Fruit fly (Drosophila melanogaster): ENCODE results near the gene Fer1.
A peak's percentile ranks its signal among the peaks of the same experiment; 100 is the strongest.

Gene Fer1

dm6 chr3R:7134715-7135505 is 1.1 kb upstream of the Fer1 start:
- TF ChIP-seq noc (tag; optimal IDR thresholded peaks at IDR 0.05), result no peak

dm6 chr3R:7137207-7137606 is 1.2 kb downstream of the Fer1 start:
- TF ChIP-seq noc (tag; optimal IDR thresholded peaks at IDR 0.05), result no peak

- TF ChIP-seq noc (tag; optimal IDR thresholded peaks at IDR 0.05), result no peak
These were observed 2.1 kb downstream of the Fer1 start for dm6 chr3R:7138058-7138457.

dm6 chr3R:7139188-7140038 is 3.4 kb downstream of the Fer1 start:
- TF ChIP-seq noc (tag; optimal IDR thresholded peaks at IDR 0.05), result no peak

dm6 chr3R:7142580-7142979 is 6.6 kb downstream of the Fer1 start:
- no peak for TF ChIP-seq noc (tag; optimal IDR thresholded peaks at IDR 0.05)

- TF ChIP-seq noc (tag; optimal IDR thresholded peaks at IDR 0.05), result no peak
These were observed 8.4 kb downstream of the Fer1 start, which contains the start of the genes CG14610 and CG2656 for dm6 chr3R:7144245-7144904. Gene CG14610, minus strand, starts transcription at chr3R:7144295. Gene CG2656, plus strand, starts transcription at chr3R:7144724.

dm6 chr3R:7150544-7151406 is 14.8 kb downstream of the Fer1 start, which contains the start of the genes gfzf and Sas-4:
Gene gfzf, minus strand, starts transcription at chr3R:7150968.
Gene Sas-4, plus strand, starts transcription at chr3R:7151367.
- TF ChIP-seq noc (tag; optimal IDR thresholded peaks at IDR 0.05), result peak; percentile 39

- no peak for TF ChIP-seq noc (tag; optimal IDR thresholded peaks at IDR 0.05)
These were observed 18.8 kb downstream of the Fer1 start, which contains the start of gene MAGE for dm6 chr3R:7154586-7155357. Gene MAGE, minus strand, starts transcription at chr3R:7155180.

dm6 chr3R:7157102-7157501 is 21.1 kb downstream of the Fer1 start:
- no peak for TF ChIP-seq noc (tag; optimal IDR thresholded peaks at IDR 0.05)

- TF ChIP-seq noc (tag; optimal IDR thresholded peaks at IDR 0.05), result no peak
These were observed 23.6 kb downstream of the Fer1 start for dm6 chr3R:7159615-7160014.

- TF ChIP-seq noc (tag; optimal IDR thresholded peaks at IDR 0.05), result no peak
These were observed 26.6 kb downstream of the Fer1 start, which contains the start of gene sas for dm6 chr3R:7162356-7163289. Gene sas, plus strand, starts transcription at chr3R:7162808.

- no peak for TF ChIP-seq noc (tag; optimal IDR thresholded peaks at IDR 0.05)
These were observed 33.9 kb downstream of the Fer1 start for dm6 chr3R:7169927-7170326.

Data from whole organism, larva.